Fruit fly (Drosophila melanogaster) whole organism, embryonic: ENCODE measurements around the gene CG9992.
A peak's percentile ranks its signal among the peaks of the same experiment; 100 is the strongest.

ENCODE experiments used
- Aef1 ChIP-seq: fragments of 200-800 bp; sonication (Bioruptor generic); IDR thresholded peaks from 3 replicates; pipeline ENCODE4 v1.3.6; 2022; ENCODE audit warnings: missing biosample characterization, missing genetic modification characterization
- Asciz ChIP-seq: fragments of 200-800 bp; sonication (Bioruptor generic); optimal IDR thresholded peaks from 2 replicates; lab custom pipeline; 2017; ENCODE audit warnings: missing biosample characterization, mild to moderate bottlenecking, missing genetic modification characterization, missing genetic modification reagents
- Bgb ChIP-seq: fragments of 200-800 bp; sonication (Bioruptor generic); IDR thresholded peaks from 2 replicates; pipeline ENCODE4 v1.3.6; 2022; ENCODE audit warnings: missing biosample characterization, missing genetic modification characterization; ENCODE audit not compliant: partially characterized antibody
- CG10979 ChIP-seq: fragments of 200-800 bp; sonication (Bioruptor generic); optimal IDR thresholded peaks from 2 replicates; lab custom pipeline; 2018; ENCODE audit warnings: missing biosample characterization, mild to moderate bottlenecking, missing genetic modification characterization, moderate library complexity
- CG11560 ChIP-seq: fragments of 200-800 bp; sonication (Bioruptor generic); IDR thresholded peaks from 3 replicates; pipeline ENCODE4 v1.3.6; 2022; ENCODE audit warnings: missing biosample characterization, missing genetic modification characterization
- CG12299 ChIP-seq: fragments of 200-800 bp; sonication (Bioruptor generic); optimal IDR thresholded peaks from 2 replicates; lab custom pipeline; 2018; ENCODE audit warnings: missing biosample characterization, mild to moderate bottlenecking, missing genetic modification characterization
- CG14441 ChIP-seq: fragments of 200-800 bp; sonication (Bioruptor generic); IDR thresholded peaks from 2 replicates; pipeline ENCODE4 v1.3.6; 2022; ENCODE audit warnings: missing biosample characterization, missing genetic modification characterization
- CG14860 ChIP-seq: fragments of 200-800 bp; sonication (Bioruptor generic); IDR thresholded peaks from 3 replicates; pipeline ENCODE4 v1.3.6; 2022; ENCODE audit warnings: missing biosample characterization, missing genetic modification characterization; ENCODE audit not compliant: partially characterized antibody
- CG15269 ChIP-seq: fragments of 200-800 bp; sonication (Bioruptor generic); optimal IDR thresholded peaks from 2 replicates; lab custom pipeline; 2018; ENCODE audit warnings: missing biosample characterization, mild to moderate bottlenecking, missing genetic modification characterization, moderate library complexity
- CG15696 ChIP-seq: fragments of 200-800 bp; sonication (Bioruptor generic); optimal IDR thresholded peaks from 2 replicates; lab custom pipeline; 2019; ENCODE audit warnings: missing biosample characterization, mild to moderate bottlenecking, missing genetic modification characterization, moderate library complexity
- CG2199 ChIP-seq: fragments of 200-800 bp; sonication (Bioruptor generic); IDR thresholded peaks from 3 replicates; pipeline ENCODE4 v1.3.6; 2022; ENCODE audit warnings: missing biosample characterization, missing genetic modification characterization
- CG2712 ChIP-seq: fragments of 200-800 bp; optimal IDR thresholded peaks from 3 replicates; lab custom pipeline; 2019; ENCODE audit warnings: missing biosample characterization, mild to moderate bottlenecking, missing genetic modification characterization, moderate library complexity
- CG31224 ChIP-seq: fragments of 200-800 bp; sonication (Bioruptor generic); IDR thresholded peaks from 2 replicates; pipeline ENCODE4 v1.3.6; 2022; ENCODE audit warnings: missing biosample characterization, missing genetic modification characterization
- CG31365 ChIP-seq: fragments of 200-800 bp; sonication (Bioruptor generic); optimal IDR thresholded peaks from 2 replicates; lab custom pipeline; 2018; ENCODE audit warnings: missing biosample characterization, mild to moderate bottlenecking, missing genetic modification characterization
- CG3281 ChIP-seq: fragments of 200-800 bp; sonication (Bioruptor generic); optimal IDR thresholded peaks from 3 replicates; lab custom pipeline; 2017; ENCODE audit warnings: missing biosample characterization, mild to moderate bottlenecking, missing genetic modification characterization
- CG34376 ChIP-seq: fragments of 200-800 bp; sonication (Bioruptor generic); optimal IDR thresholded peaks from 2 replicates; lab custom pipeline; 2018; ENCODE audit warnings: missing biosample characterization, mild to moderate bottlenecking, missing genetic modification characterization
- CG5953 ChIP-seq: fragments of 200-800 bp; sonication (Bioruptor generic); IDR thresholded peaks from 2 replicates; pipeline ENCODE4 v1.3.6; 2022; ENCODE audit warnings: missing biosample characterization, missing genetic modification characterization
- CG6654 ChIP-seq: fragments of 200-800 bp; sonication (Bioruptor generic); optimal IDR thresholded peaks from 2 replicates; lab custom pipeline; 2017; ENCODE audit warnings: missing biosample characterization, mild to moderate bottlenecking, missing genetic modification characterization
- CG6689 ChIP-seq: fragments of 200-800 bp; sonication (Bioruptor generic); IDR thresholded peaks from 2 replicates; pipeline ENCODE4 v1.3.6; 2022; ENCODE audit warnings: missing biosample characterization, missing genetic modification characterization
- CG7928 ChIP-seq: fragments of 200-800 bp; sonication (Bioruptor generic); optimal IDR thresholded peaks from 2 replicates; lab custom pipeline; 2017; ENCODE audit warnings: missing biosample characterization, mild to moderate bottlenecking, missing genetic modification characterization
- CG7963 ChIP-seq: fragments of 200-800 bp; sonication (Bioruptor generic); IDR thresholded peaks from 3 replicates; pipeline ENCODE4 v1.3.6; 2022; ENCODE audit warnings: missing biosample characterization, missing genetic modification characterization; ENCODE audit not compliant: partially characterized antibody
- CG9932 ChIP-seq: fragments of 200-800 bp; sonication (Bioruptor generic); IDR thresholded peaks from 2 replicates; pipeline ENCODE4 v1.3.6; 2022; ENCODE audit warnings: missing biosample characterization, missing genetic modification characterization
- D19A ChIP-seq: fragments of 200-800 bp; optimal IDR thresholded peaks from 3 replicates; lab custom pipeline; 2019; ENCODE audit warnings: missing biosample characterization, mild to moderate bottlenecking, missing genetic modification characterization, moderate library complexity
- Doc3 ChIP-seq: fragments of 200-800 bp; sonication (Bioruptor generic); IDR thresholded peaks from 3 replicates; pipeline ENCODE4 v1.3.6; 2022; ENCODE audit warnings: missing biosample characterization, missing genetic modification characterization; ENCODE audit not compliant: partially characterized antibody
- Dref ChIP-seq: fragments of 200-800 bp; sonication (Bioruptor generic); IDR thresholded peaks from 2 replicates; pipeline ENCODE4 v1.3.6; 2022; ENCODE audit warnings: missing biosample characterization, missing genetic modification characterization
- Fer1 ChIP-seq: fragments of 200-800 bp; sonication (Bioruptor generic); optimal IDR thresholded peaks from 2 replicates; lab custom pipeline; 2017; ENCODE audit warnings: missing biosample characterization, mild to moderate bottlenecking, missing genetic modification characterization
- Hr39 ChIP-seq: fragments of >200 bp; optimal IDR thresholded peaks from 2 replicates; lab custom pipeline; 2017
- Lim3 ChIP-seq: fragments of 200-800 bp; sonication (Bioruptor generic); IDR thresholded peaks from 2 replicates; pipeline ENCODE4 v1.3.6; 2022; ENCODE audit warnings: missing biosample characterization, missing genetic modification characterization
- MBD-R2 ChIP-seq: fragments of 200-800 bp; sonication (Bioruptor generic); IDR thresholded peaks from 2 replicates; pipeline ENCODE4 v1.3.6; 2022; ENCODE audit warnings: missing biosample characterization, missing genetic modification characterization
- MESR4 ChIP-seq: fragments of 200-800 bp; sonication (Bioruptor generic); optimal IDR thresholded peaks from 2 replicates; lab custom pipeline; 2018; ENCODE audit warnings: missing biosample characterization, mild to moderate bottlenecking, missing genetic modification characterization, moderate library complexity
- Max ChIP-seq: fragments of 200-800 bp; sonication (Bioruptor generic); optimal IDR thresholded peaks from 2 replicates; lab custom pipeline; 2016; ENCODE audit warnings: missing biosample characterization, mild to moderate bottlenecking, missing genetic modification characterization
- Oli ChIP-seq: fragments of 200-800 bp; sonication (Bioruptor generic); optimal IDR thresholded peaks from 2 replicates; lab custom pipeline; 2018; ENCODE audit warnings: missing biosample characterization, mild to moderate bottlenecking, missing genetic modification characterization, moderate library complexity
- Sin3A ChIP-seq: fragments of >200 bp; optimal IDR thresholded peaks from 2 replicates; lab custom pipeline; 2018
- Spps ChIP-seq: fragments of 200-800 bp; sonication (Bioruptor generic); optimal IDR thresholded peaks from 2 replicates; lab custom pipeline; 2018; ENCODE audit warnings: missing biosample characterization, mild to moderate bottlenecking, missing genetic modification characterization
- Tbp ChIP-seq: fragments of >200 bp; optimal IDR thresholded peaks from 2 replicates; lab custom pipeline; 2018; ENCODE audit warnings: missing biosample characterization, missing genetic modification characterization
- al ChIP-seq: fragments of 200-800 bp; sonication (Bioruptor generic); IDR thresholded peaks from 2 replicates; pipeline ENCODE4 v1.3.6; 2022; ENCODE audit warnings: missing biosample characterization, missing genetic modification characterization
- bbx ChIP-seq: fragments of 200-800 bp; sonication (Bioruptor generic); IDR thresholded peaks from 2 replicates; pipeline ENCODE4 v1.3.6; 2022; ENCODE audit warnings: missing biosample characterization, missing genetic modification characterization; ENCODE audit not compliant: partially characterized antibody
- bowl ChIP-seq: fragments of 200-800 bp; sonication (Bioruptor generic); IDR thresholded peaks from 2 replicates; pipeline ENCODE4 v1.3.6; 2022; ENCODE audit warnings: missing biosample characterization, missing genetic modification characterization
- btn ChIP-seq: fragments of 200-800 bp; sonication (Bioruptor generic); optimal IDR thresholded peaks from 2 replicates; lab custom pipeline; 2016; ENCODE audit warnings: missing biosample characterization, missing genetic modification characterization
- ci ChIP-seq: fragments of 200-800 bp; sonication (Bioruptor generic); IDR thresholded peaks from 3 replicates; pipeline ENCODE4 v1.3.6; 2022; ENCODE audit warnings: missing biosample characterization, missing genetic modification characterization
- cwo ChIP-seq: fragments of 200-800 bp; sonication (Bioruptor generic); optimal IDR thresholded peaks from 3 replicates; lab custom pipeline; 2017; ENCODE audit warnings: missing biosample characterization, missing genetic modification characterization, mild to moderate bottlenecking, moderate library complexity, missing genetic modification reagents
- exex ChIP-seq: fragments of 200-800 bp; sonication (Bioruptor generic); optimal IDR thresholded peaks from 4 replicates; lab custom pipeline; 2018; ENCODE audit warnings: missing biosample characterization, mild to moderate bottlenecking, missing genetic modification characterization, moderate library complexity
- ham ChIP-seq: fragments of 200-800 bp; sonication (Bioruptor generic); IDR thresholded peaks from 2 replicates; pipeline ENCODE4 v1.3.6; 2022; ENCODE audit warnings: missing biosample characterization, missing genetic modification characterization
- hbn ChIP-seq: fragments of 200-800 bp; sonication (Bioruptor generic); IDR thresholded peaks from 2 replicates; pipeline ENCODE4 v1.3.6; 2022; ENCODE audit warnings: missing biosample characterization, missing genetic modification characterization; ENCODE audit not compliant: partially characterized antibody
- mld ChIP-seq: fragments of 200-800 bp; sonication (Bioruptor generic); IDR thresholded peaks from 3 replicates; pipeline ENCODE4 v1.3.6; 2022; ENCODE audit warnings: missing biosample characterization, missing genetic modification characterization; ENCODE audit not compliant: partially characterized antibody
- pan ChIP-seq, 4 experiments: fragments of >200 bp in 3 of 4; fragments of 200-800 bp in 1 of 4; sonication (Bioruptor generic) in 1 of 4; optimal IDR thresholded peaks in 3 of 4; IDR thresholded peaks in 1 of 4; 2 replicates each; pipeline versions ENCODE4 v1.3.6 to Lab custom; 2017 to 2022; ENCODE audit warnings: missing biosample characterization in 2 of 4, missing genetic modification characterization in 2 of 4, mixed read lengths in 1 of 4
- phol ChIP-seq: fragments of 200-800 bp; sonication (Bioruptor generic); optimal IDR thresholded peaks from 3 replicates; lab custom pipeline; 2018; ENCODE audit warnings: missing biosample characterization, mild to moderate bottlenecking, missing genetic modification characterization, moderate library complexity
- pros ChIP-seq: fragments of 200-800 bp; sonication (Bioruptor generic); optimal IDR thresholded peaks from 3 replicates; lab custom pipeline; 2019; ENCODE audit warnings: missing biosample characterization, mild to moderate bottlenecking, missing genetic modification characterization, moderate library complexity
- yki ChIP-seq: fragments of >200 bp; optimal IDR thresholded peaks from 3 replicates; lab custom pipeline; 2018
- zen2 ChIP-seq: fragments of 200-800 bp; sonication (Bioruptor generic); IDR thresholded peaks from 3 replicates; pipeline ENCODE4 v1.3.6; 2022; ENCODE audit warnings: missing biosample characterization, missing genetic modification characterization; ENCODE audit not compliant: partially characterized antibody

Gene CG9992

dm6 chrX:16421899-16422412 is 37.2 kb upstream of the CG9992 start, which contains the start of gene AnxB11 (continued):
- TF ChIP-seq btn (no peak), hbn (GFP tag; lab: Robert Waterston, UW) (peak; percentile 15; the same call in 1 of the 2 replicates), CG5953 (GFP tag; lab: Robert Waterston, UW) (no peak), Asciz (GFP tag; lab: Kevin White, UChicago) (no peak), mld (GFP tag; lab: Robert Waterston, UW) (peak; percentile 66; the same call in 2 of the 3 replicates), CG2199 (GFP tag; lab: Robert Waterston, UW) (0 out of 3 replicates have a peak, but pooled peaks have one; percentile 15), CG14860 (GFP tag; lab: Robert Waterston, UW) (peak; percentile 50), MESR4 (GFP tag; lab: Kevin White, UChicago) (peak; percentile 53), yki (lab: Kevin White, UChicago) (no peak), CG31365 (tag; lab: Kevin White, UChicago) (no peak), cwo (GFP tag; lab: Kevin White, UChicago) (peak; percentile 25), CG6654 (no peak), ham (no peak), zen2 (GFP tag; lab: Robert Waterston, UW) (peak; percentile 37; the same call in 1 of the 3 replicates), Hr39 (lab: Kevin White, UChicago) (no peak), CG14441 (no peak), CG2712 (peak; percentile 23), CG9932 (GFP tag; lab: Robert Waterston, UW) (no peak), CG7963 (GFP tag; lab: Robert Waterston, UW) (peak; percentile 84), bbx (peak; percentile 72), D19A (tag; lab: Kevin White, UChicago) (no peak), Spps (tag; lab: Kevin White, UChicago) (no peak), Aef1 (GFP tag; lab: Robert Waterston, UW) (no peak), CG11560 (peak; percentile 98), Lim3 (GFP tag; lab: Robert Waterston, UW) (no peak), exex (no peak), CG12299 (tag; lab: Kevin White, UChicago) (no peak), Oli (tag; lab: Kevin White, UChicago) (no peak), CG3281 (GFP tag; lab: Kevin White, UChicago) (no peak), CG15269 (no peak), pros (GFP tag; lab: Kevin White, UChicago) (peak; percentile 51), Doc3 (GFP tag; lab: Robert Waterston, UW) (0 out of 3 replicates have a peak, but pooled peaks have one; percentile 26), bowl (GFP tag; lab: Robert Waterston, UW) (no peak), Tbp (GFP tag; lab: Kevin White, UChicago) (no peak), al (GFP tag; lab: Robert Waterston, UW) (no peak), CG31224 (GFP tag; lab: Robert Waterston, UW) (no peak), CG10979 (peak; percentile 7), ci (GFP tag; lab: Robert Waterston, UW) (no peak), Max (GFP tag; lab: Kevin White, UChicago) (no peak), CG6689 (no peak), CG15696 (no peak), Dref (GFP tag; lab: Robert Waterston, UW) (peak; percentile 89), phol (tag; lab: Kevin White, UChicago) (no peak), Sin3A (lab: Kevin White, UChicago) (peak; percentile 29), Bgb (GFP tag; lab: Robert Waterston, UW) (peak; percentile 58), MBD-R2 (GFP tag; lab: Robert Waterston, UW) (peak; percentile 37; the same call in 1 of the 2 replicates), CG7928 (GFP tag; lab: Kevin White, UChicago) (peak; percentile 88), CG34376 (GFP tag; lab: Kevin White, UChicago) (peak; percentile 53), pan (optimal IDR thresholded peaks at IDR 0.05; lab: Kevin White, UChicago) (no peak), pan (GFP tag; optimal IDR thresholded peaks at IDR 0.05 in 1 of 2, IDR thresholded peaks at IDR 0.05 in 1 of 2) (no peak), Fer1 (GFP tag; lab: Kevin White, UChicago) (peak; percentile 29)
